Worm (Caenorhabditis elegans): ENCODE measurements around the gene acbp-4.

The acbp-4 gene

ce11 chrIII:7296092-7296668, 12.7 kb downstream of the acbp-4 start:
- TF ChIP-seq ama-1 (optimal IDR thresholded peaks at IDR 0.05) (no peak), F13C5.2 (tag; optimal IDR thresholded peaks at IDR 0.05) (no peak), hmg-4 (GFP tag; optimal IDR thresholded peaks at IDR 0.05) (no peak), sea-1 (GFP tag; conservative IDR thresholded peaks at IDR 0.05) (no peak), scrt-1 (GFP tag; IDR thresholded peaks at IDR 0.05) (no peak), tbx-11 (GFP tag; IDR thresholded peaks at IDR 0.05) (no peak), hnd-1 (tag; optimal IDR thresholded peaks at IDR 0.05) (no peak), hmbx-1 (tag; optimal IDR thresholded peaks at IDR 0.05) (no peak), tra-4 (tag; optimal IDR thresholded peaks at IDR 0.05) (no peak), pes-1 (GFP tag; IDR thresholded peaks at IDR 0.05) (no peak), ceh-13 (GFP tag; optimal IDR thresholded peaks at IDR 0.05) (no peak), flt-1 (GFP tag; IDR thresholded peaks at IDR 0.05) (no peak), aly-1 (tag; optimal IDR thresholded peaks at IDR 0.05) (no peak), B0310.2 (tag; optimal IDR thresholded peaks at IDR 0.05) (no peak), tbx-37 (GFP tag; conservative IDR thresholded peaks at IDR 0.05) (no peak), ceh-36 (tag; optimal IDR thresholded peaks at IDR 0.05) (no peak), ets-7 (tag; optimal IDR thresholded peaks at IDR 0.05) (no peak)

DNA sequence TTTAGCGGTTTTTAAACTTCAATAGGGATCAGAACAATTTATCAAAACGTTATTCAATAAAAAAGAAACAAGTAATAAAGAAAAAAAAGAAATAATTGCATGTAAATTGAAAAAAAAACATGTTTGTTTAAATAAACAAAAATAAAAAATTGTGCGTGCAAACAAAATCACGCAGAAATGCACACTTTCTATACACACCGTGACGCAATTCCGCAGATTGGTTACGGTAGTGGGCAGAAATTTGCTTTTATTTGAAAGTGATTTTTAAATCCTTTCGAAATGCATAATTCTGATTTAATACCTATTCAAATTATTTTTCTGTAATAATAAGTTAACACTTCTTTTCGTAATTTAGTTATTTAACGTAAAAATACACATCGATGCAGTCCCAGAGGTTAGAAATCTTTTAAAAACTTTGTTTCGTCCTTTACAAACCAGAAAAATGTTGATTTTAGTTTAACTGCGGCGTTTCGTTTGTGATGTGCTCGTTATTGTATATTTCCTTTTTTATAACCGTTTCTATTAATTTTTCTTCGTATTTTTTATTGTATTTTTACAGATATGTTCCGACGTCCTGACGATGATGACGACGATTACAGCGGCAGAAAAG, 15.7 kb downstream of the acbp-4 start, which contains the start of gene cwf-19L2:
cwf-19L2 (plus strand) TSS at position 560 of the 610 bp plus-strand sequence.
- TF ChIP-seq flt-1 (GFP tag; IDR thresholded peaks at IDR 0.05) (no peak), hmg-4 (GFP tag; optimal IDR thresholded peaks at IDR 0.05) (no peak), scrt-1 (GFP tag; IDR thresholded peaks at IDR 0.05) (no peak), ama-1 (optimal IDR thresholded peaks at IDR 0.05) (no peak), F13C5.2 (tag; optimal IDR thresholded peaks at IDR 0.05) (no peak), ets-7 (tag; optimal IDR thresholded peaks at IDR 0.05) (no peak), tbx-37 (GFP tag; conservative IDR thresholded peaks at IDR 0.05) (no peak), pes-1 (GFP tag; IDR thresholded peaks at IDR 0.05) (no peak), tra-4 (tag; optimal IDR thresholded peaks at IDR 0.05) (no peak), ceh-13 (GFP tag; optimal IDR thresholded peaks at IDR 0.05) (no peak), sea-1 (GFP tag; conservative IDR thresholded peaks at IDR 0.05) (no peak), B0310.2 (tag; optimal IDR thresholded peaks at IDR 0.05) (no peak), hnd-1 (tag; optimal IDR thresholded peaks at IDR 0.05) (no peak), ceh-36 (tag; optimal IDR thresholded peaks at IDR 0.05) (no peak), hmbx-1 (tag; optimal IDR thresholded peaks at IDR 0.05) (no peak), aly-1 (tag; optimal IDR thresholded peaks at IDR 0.05) (no peak), tbx-11 (GFP tag; IDR thresholded peaks at IDR 0.05) (no peak)

DNA sequence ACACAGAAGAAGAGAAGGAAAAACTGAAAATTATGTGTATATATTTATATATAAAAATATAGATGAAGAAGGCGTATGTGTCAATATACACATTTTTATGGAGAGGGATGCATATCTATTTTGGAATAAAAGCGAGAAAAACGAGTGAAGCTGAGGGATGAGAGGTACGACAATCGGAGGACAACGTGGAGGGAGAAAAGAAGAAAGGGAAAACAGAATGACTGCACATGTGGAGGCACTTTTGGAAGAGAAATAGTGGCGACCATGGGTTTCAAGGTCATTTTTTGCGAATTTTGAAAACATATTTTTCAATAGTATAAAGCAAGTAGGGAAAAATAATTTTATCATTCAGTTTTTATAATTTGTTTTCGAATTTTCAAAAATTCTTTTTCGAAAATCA, 16.3 kb downstream of the acbp-4 start:
- TF ChIP-seq pes-1 (GFP tag; IDR thresholded peaks at IDR 0.05) (no peak), hnd-1 (tag; optimal IDR thresholded peaks at IDR 0.05) (no peak), hmbx-1 (tag; optimal IDR thresholded peaks at IDR 0.05) (no peak), aly-1 (tag; optimal IDR thresholded peaks at IDR 0.05) (no peak), tbx-11 (GFP tag; IDR thresholded peaks at IDR 0.05) (no peak), flt-1 (GFP tag; IDR thresholded peaks at IDR 0.05) (no peak), scrt-1 (GFP tag; IDR thresholded peaks at IDR 0.05) (no peak), ceh-36 (tag; optimal IDR thresholded peaks at IDR 0.05) (no peak)

ce11 chrIII:7291216-7291615, 17.7 kb downstream of the acbp-4 start:
- TF ChIP-seq tbx-11 (GFP tag; IDR thresholded peaks at IDR 0.05): no peak
- TF ChIP-seq tbx-37 (GFP tag; conservative IDR thresholded peaks at IDR 0.05): no peak
- no peak for TF ChIP-seq ceh-13 (GFP tag; optimal IDR thresholded peaks at IDR 0.05)
- no peak for TF ChIP-seq ets-7 (tag; optimal IDR thresholded peaks at IDR 0.05)
- TF ChIP-seq F13C5.2 (tag; optimal IDR thresholded peaks at IDR 0.05): no peak
- no peak for TF ChIP-seq aly-1 (tag; optimal IDR thresholded peaks at IDR 0.05)
- TF ChIP-seq scrt-1 (GFP tag; IDR thresholded peaks at IDR 0.05): no peak
- no peak for TF ChIP-seq tra-4 (tag; optimal IDR thresholded peaks at IDR 0.05)
- no peak for TF ChIP-seq hmg-4 (GFP tag; optimal IDR thresholded peaks at IDR 0.05)
- no peak for TF ChIP-seq B0310.2 (tag; optimal IDR thresholded peaks at IDR 0.05)
- TF ChIP-seq ceh-36 (tag; optimal IDR thresholded peaks at IDR 0.05): no peak
- TF ChIP-seq sea-1 (GFP tag; conservative IDR thresholded peaks at IDR 0.05): no peak
- no peak for TF ChIP-seq pes-1 (GFP tag; IDR thresholded peaks at IDR 0.05)
- TF ChIP-seq hnd-1 (tag; optimal IDR thresholded peaks at IDR 0.05): no peak
- TF ChIP-seq flt-1 (GFP tag; IDR thresholded peaks at IDR 0.05): no peak
- TF ChIP-seq ama-1 (optimal IDR thresholded peaks at IDR 0.05): no peak
- TF ChIP-seq hmbx-1 (tag; optimal IDR thresholded peaks at IDR 0.05): no peak

DNA sequence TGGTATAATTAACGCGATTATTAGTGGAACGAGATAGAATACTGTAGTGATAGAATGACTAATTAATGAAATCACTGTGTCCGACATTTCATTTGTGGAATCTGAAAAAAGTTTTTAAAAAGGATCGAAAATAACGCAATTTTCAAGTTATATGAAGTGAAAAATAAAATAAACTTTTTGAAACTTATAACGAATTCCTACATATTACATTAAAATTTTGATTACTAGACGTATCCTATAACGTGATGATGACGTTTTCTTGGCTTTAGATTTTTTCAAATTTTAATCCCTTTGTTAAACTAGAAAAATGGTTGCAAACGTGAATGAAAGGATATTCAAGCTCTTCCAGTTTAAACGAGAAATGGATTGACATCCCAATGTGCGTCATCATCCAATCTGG, 18.4 kb downstream of the acbp-4 start, which contains the start of gene algn-11:
algn-11 (minus strand) TSS at position 101 of the 400 bp plus-strand sequence.
- TF ChIP-seq ceh-13 (GFP tag; optimal IDR thresholded peaks at IDR 0.05): no peak
- no peak for TF ChIP-seq ceh-36 (tag; optimal IDR thresholded peaks at IDR 0.05)
- no peak for TF ChIP-seq tbx-37 (GFP tag; conservative IDR thresholded peaks at IDR 0.05)
- TF ChIP-seq hmbx-1 (tag; optimal IDR thresholded peaks at IDR 0.05): no peak
- no peak for TF ChIP-seq tbx-11 (GFP tag; IDR thresholded peaks at IDR 0.05)
- no peak for TF ChIP-seq aly-1 (tag; optimal IDR thresholded peaks at IDR 0.05)
- no peak for TF ChIP-seq tra-4 (tag; optimal IDR thresholded peaks at IDR 0.05)
- no peak for TF ChIP-seq hmg-4 (GFP tag; optimal IDR thresholded peaks at IDR 0.05)
- no peak for TF ChIP-seq sea-1 (GFP tag; conservative IDR thresholded peaks at IDR 0.05)
- no peak for TF ChIP-seq hnd-1 (tag; optimal IDR thresholded peaks at IDR 0.05)
- no peak for TF ChIP-seq F13C5.2 (tag; optimal IDR thresholded peaks at IDR 0.05)
- TF ChIP-seq B0310.2 (tag; optimal IDR thresholded peaks at IDR 0.05): no peak
- TF ChIP-seq flt-1 (GFP tag; IDR thresholded peaks at IDR 0.05): no peak
- no peak for TF ChIP-seq ama-1 (optimal IDR thresholded peaks at IDR 0.05)
- TF ChIP-seq ets-7 (tag; optimal IDR thresholded peaks at IDR 0.05): no peak
- TF ChIP-seq pes-1 (GFP tag; IDR thresholded peaks at IDR 0.05): no peak
- TF ChIP-seq scrt-1 (GFP tag; IDR thresholded peaks at IDR 0.05): no peak

DNA sequence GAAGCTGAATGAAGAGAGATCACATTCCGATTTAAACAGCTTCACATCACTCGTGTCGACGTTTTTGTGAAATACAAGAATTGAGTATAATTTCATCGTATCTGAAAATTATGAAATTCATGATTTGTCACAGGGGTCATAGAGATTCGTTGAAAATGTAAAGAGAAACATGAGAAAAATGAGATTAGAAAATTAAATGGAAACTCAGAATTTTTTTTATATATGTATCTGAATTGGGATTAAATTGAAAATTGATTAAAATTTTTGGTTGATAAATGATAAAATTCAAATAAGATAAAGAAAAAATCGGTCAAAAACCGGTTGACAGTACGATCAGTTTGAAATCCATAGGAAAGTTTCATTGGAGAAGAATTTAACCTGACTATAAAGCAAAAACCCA, 21.4 kb downstream of the acbp-4 start, which contains the start of gene ykt-6:
ykt-6 (minus strand) TSS at position 101 of the 400 bp plus-strand sequence.
- TF ChIP-seq B0310.2 (tag; optimal IDR thresholded peaks at IDR 0.05): no peak
- TF ChIP-seq pes-1 (GFP tag; IDR thresholded peaks at IDR 0.05): no peak
- no peak for TF ChIP-seq tbx-11 (GFP tag; IDR thresholded peaks at IDR 0.05)
- TF ChIP-seq hmg-4 (GFP tag; optimal IDR thresholded peaks at IDR 0.05): no peak

ce11 chrIII:7285783-7286182, 23.1 kb downstream of the acbp-4 start, which contains the start of gene pho-5:
Gene pho-5, minus strand, starts transcription at chrIII:7285883.
- no peak for TF ChIP-seq ets-7 (tag; optimal IDR thresholded peaks at IDR 0.05)
- TF ChIP-seq scrt-1 (GFP tag; IDR thresholded peaks at IDR 0.05): no peak

Measured in whole organism, early embryonic.